Worm (Caenorhabditis elegans): ENCODE data around the gene sre-39.

- no peak for TF ChIP-seq F10B5.3 (tag; optimal IDR thresholded peaks at IDR 0.05)
- no peak for TF ChIP-seq nhr-77 (tag; optimal IDR thresholded peaks at IDR 0.05)
- no peak for TF ChIP-seq saeg-2 (GFP tag; IDR thresholded peaks at IDR 0.05)
- TF ChIP-seq D1046.2 (GFP tag; IDR thresholded peaks at IDR 0.05): no peak
- TF ChIP-seq mdt-29 (GFP tag; IDR thresholded peaks at IDR 0.05): no peak
- no peak for TF ChIP-seq ceh-82 (tag; optimal IDR thresholded peaks at IDR 0.05)
- TF ChIP-seq attf-4 (tag; optimal IDR thresholded peaks at IDR 0.05): no peak
- no peak for TF ChIP-seq mxl-2 (GFP tag; conservative IDR thresholded peaks at IDR 0.05)
- TF ChIP-seq unc-130 (GFP tag; optimal IDR thresholded peaks at IDR 0.05): no peak
- no peak for TF ChIP-seq nhr-11 (tag; optimal IDR thresholded peaks at IDR 0.05)
- TF ChIP-seq unc-62 (GFP tag; optimal IDR thresholded peaks at IDR 0.05 in 1 of 2): peak in 1 of 2 experiments; percentile 96
- TF ChIP-seq unc-62 (tag; optimal IDR thresholded peaks at IDR 0.05): no peak
Measured at ce11 chrII:4710813-4711212, 23.8 kb downstream of the sre-39 start.
